Fruit fly (Drosophila melanogaster): Measurements from ENCODE around the gene CG4768.

The CG4768 gene

DNA sequence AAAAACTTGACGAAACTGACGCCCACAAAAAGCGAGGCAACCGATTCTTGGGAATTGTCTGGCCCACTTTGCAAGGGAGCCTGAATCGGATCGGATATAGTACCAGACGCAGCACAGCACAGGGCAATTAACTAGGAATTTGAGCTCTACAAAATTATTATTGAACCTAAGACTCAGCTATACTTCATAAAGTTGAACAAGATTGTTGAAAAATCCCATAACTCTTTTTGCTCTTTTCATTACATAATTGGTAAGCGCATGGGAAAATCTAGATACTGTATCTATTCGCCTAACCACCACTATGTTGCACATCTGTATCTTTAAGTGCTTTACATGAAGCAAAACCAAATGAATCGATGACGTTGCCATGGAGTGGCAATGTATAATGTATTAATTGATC lies 41.2 kb downstream of the CG4768 start (continued):
- TF ChIP-seq Dfd (GFP tag; optimal IDR thresholded peaks at IDR 0.05): no peak
- peak; percentile 51 for TF ChIP-seq sob (GFP tag; IDR thresholded peaks at IDR 0.05)
- TF ChIP-seq Rfx (GFP tag; IDR thresholded peaks at IDR 0.05): peak; percentile 68
- TF ChIP-seq CG9817 (tag; optimal IDR thresholded peaks at IDR 0.05): peak; percentile 63
- peak; percentile 61 for TF ChIP-seq CG32532 (GFP tag; IDR thresholded peaks at IDR 0.05)
- peak; percentile 80 for TF ChIP-seq CG12219 (GFP tag; optimal IDR thresholded peaks at IDR 0.05)
- no peak for TF ChIP-seq zen2 (GFP tag; IDR thresholded peaks at IDR 0.05; ENCODE audit: partially characterized antibody)
- no peak for TF ChIP-seq unc-4 (GFP tag; IDR thresholded peaks at IDR 0.05; ENCODE audit: partially characterized antibody)
- TF ChIP-seq H2.0 (GFP tag; IDR thresholded peaks at IDR 0.05): peak; percentile 62
- TF ChIP-seq sens-2 (GFP tag; IDR thresholded peaks at IDR 0.05): peak; percentile 59; the same call in 1 of the 2 replicates
- TF ChIP-seq lmd (GFP tag; IDR thresholded peaks at IDR 0.05): peak; percentile 82
- TF ChIP-seq CG3726 (GFP tag; IDR thresholded peaks at IDR 0.05): no peak
- peak; percentile 61 for TF ChIP-seq ems (GFP tag; optimal IDR thresholded peaks at IDR 0.05)
- TF ChIP-seq HmgZ (tag; optimal IDR thresholded peaks at IDR 0.05): peak; percentile 16
- TF ChIP-seq wdn (GFP tag; IDR thresholded peaks at IDR 0.05): peak; percentile 57; the same call in 1 of the 2 replicates
- no peak for TF ChIP-seq Dp (GFP tag; optimal IDR thresholded peaks at IDR 0.05)
- no peak for TF ChIP-seq Scr (GFP tag; IDR thresholded peaks at IDR 0.05; ENCODE audit: partially characterized antibody)
- TF ChIP-seq CG10267 (tag; optimal IDR thresholded peaks at IDR 0.05): peak; percentile 65
- peak; percentile 80 for TF ChIP-seq gsb-n (tag; optimal IDR thresholded peaks at IDR 0.05)
- TF ChIP-seq CG9609 (GFP tag; optimal IDR thresholded peaks at IDR 0.05): peak; percentile 48
- TF ChIP-seq mirr (GFP tag; optimal IDR thresholded peaks at IDR 0.05): no peak
- TF ChIP-seq CG11560 (tag; IDR thresholded peaks at IDR 0.05): no peak
- TF ChIP-seq Adf1 (GFP tag; IDR thresholded peaks at IDR 0.05): no peak
- peak; percentile 41; the same call in 1 of the 2 replicates for TF ChIP-seq CG4404 (GFP tag; IDR thresholded peaks at IDR 0.05)
- TF ChIP-seq fd96Cb (tag; optimal IDR thresholded peaks at IDR 0.05): peak; percentile 79
- peak; percentile 48 for TF ChIP-seq Myb (GFP tag; optimal IDR thresholded peaks at IDR 0.05)
- no peak for TF ChIP-seq CG6272 (GFP tag; IDR thresholded peaks at IDR 0.05)
- TF ChIP-seq CG8765 (GFP tag; IDR thresholded peaks at IDR 0.05): peak; percentile 34; the same call in 1 of the 2 replicates
- TF ChIP-seq Antp (GFP tag; optimal IDR thresholded peaks at IDR 0.05): peak; percentile 68
- TF ChIP-seq sima (GFP tag; optimal IDR thresholded peaks at IDR 0.05): no peak
- TF ChIP-seq HHEX (GFP tag; optimal IDR thresholded peaks at IDR 0.05): peak; percentile 64
- TF ChIP-seq peb (GFP tag; IDR thresholded peaks at IDR 0.05): peak; percentile 54
- TF ChIP-seq amos (GFP tag; IDR thresholded peaks at IDR 0.05; ENCODE audit: partially characterized antibody): no peak
- TF ChIP-seq CG14667 (GFP tag; IDR thresholded peaks at IDR 0.05): peak; percentile 70; the same call in 1 of the 2 replicates
- TF ChIP-seq Dref (GFP tag; IDR thresholded peaks at IDR 0.05): no peak
- TF ChIP-seq CG14965 (GFP tag; optimal IDR thresholded peaks at IDR 0.05; ENCODE audit: borderline replicate concordance): peak; percentile 53
- TF ChIP-seq C15 (GFP tag; IDR thresholded peaks at IDR 0.05): no peak
- TF ChIP-seq Spps (tag; optimal IDR thresholded peaks at IDR 0.05): peak; percentile 31
- TF ChIP-seq CG17612 (GFP tag; IDR thresholded peaks at IDR 0.05): 0 out of 2 replicates have a peak, but pooled peaks have one; percentile 35
- peak; percentile 87 for TF ChIP-seq CG11504 (tag; optimal IDR thresholded peaks at IDR 0.05)
- peak; percentile 27 for TF ChIP-seq Ets97D (GFP tag; optimal IDR thresholded peaks at IDR 0.05)
- peak; percentile 49 for TF ChIP-seq Fer3 (tag; optimal IDR thresholded peaks at IDR 0.05)
- peak; percentile 66 for TF ChIP-seq lab (GFP tag; optimal IDR thresholded peaks at IDR 0.05)
- peak; percentile 55 for TF ChIP-seq tx (GFP tag; optimal IDR thresholded peaks at IDR 0.05)
- TF ChIP-seq GATAe (GFP tag; conservative IDR thresholded peaks at IDR 0.05): no peak
- no peak for TF ChIP-seq sd (tag; optimal IDR thresholded peaks at IDR 0.05)
- TF ChIP-seq Atf3 (GFP tag; optimal IDR thresholded peaks at IDR 0.05): peak; percentile 62
- peak; percentile 81 for TF ChIP-seq CG8388 (GFP tag; optimal IDR thresholded peaks at IDR 0.05)
- TF ChIP-seq CG8944 (GFP tag; optimal IDR thresholded peaks at IDR 0.05): peak; percentile 69
- peak; percentile 69 for TF ChIP-seq CG2875 (GFP tag; optimal IDR thresholded peaks at IDR 0.05)
- peak; percentile 18 for TF ChIP-seq CG13775 (GFP tag; optimal IDR thresholded peaks at IDR 0.05)

Measured in whole organism, embryonic.